Fruit fly (Drosophila melanogaster): ENCODE measurements around the gene AdipoR.

- TF ChIP-seq tj (GFP tag; optimal IDR thresholded peaks at IDR 0.05), result no peak
- no peak for TF ChIP-seq CG14711 (tag; optimal IDR thresholded peaks at IDR 0.05)
- TF ChIP-seq ovo (GFP tag; optimal IDR thresholded peaks at IDR 0.05), result no peak
- no peak for TF ChIP-seq Hr96 (GFP tag; optimal IDR thresholded peaks at IDR 0.05)
- TF ChIP-seq kay (GFP tag; ENCODE audit: borderline replicate concordance), result no peak
- TF ChIP-seq Clk (GFP tag; optimal IDR thresholded peaks at IDR 0.05), result no peak
- no peak for TF ChIP-seq cnc (optimal IDR thresholded peaks at IDR 0.05)
- no peak for TF ChIP-seq toe (GFP tag; optimal IDR thresholded peaks at IDR 0.05)
Measured at dm6 chr3R:22576096-22576697, 28.6 kb upstream of the AdipoR start.
